Fruit fly (Drosophila melanogaster): Measurements from ENCODE around the gene RfC38.

RfC38 gene

DNA sequence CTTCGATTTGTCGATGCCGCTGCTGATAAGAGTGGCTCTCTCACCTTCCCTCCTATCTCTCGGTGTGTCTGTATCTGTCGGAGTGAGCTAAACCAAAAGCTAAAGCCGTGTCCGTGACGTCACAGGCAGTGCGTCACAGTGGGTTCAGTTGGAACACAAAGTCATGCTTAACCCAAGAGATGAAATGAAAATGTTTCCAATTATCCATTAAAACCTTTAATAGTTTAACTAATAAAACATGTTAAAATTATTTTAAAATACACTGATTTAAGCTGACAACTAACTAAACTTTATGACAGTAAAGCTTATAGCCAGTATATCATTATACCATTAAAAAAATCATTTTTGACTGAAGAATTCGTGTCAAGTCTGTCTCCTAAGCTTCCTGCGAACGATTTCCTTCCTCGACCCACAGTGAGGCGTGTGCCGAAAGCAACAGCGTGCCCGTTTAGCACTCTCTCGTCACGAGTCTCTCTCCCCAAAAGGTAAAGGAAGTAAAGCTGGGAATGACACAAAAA, 17.4 kb downstream of the RfC38 start, which contains the start of gene Idua (continued):
- peak; percentile 82 for TF ChIP-seq CG3281 (GFP tag; optimal IDR thresholded peaks at IDR 0.05)
- TF ChIP-seq CG31365 (tag; optimal IDR thresholded peaks at IDR 0.05) = no peak
- no peak for TF ChIP-seq danr (GFP tag; IDR thresholded peaks at IDR 0.05)
- TF ChIP-seq wek (GFP tag; optimal IDR thresholded peaks at IDR 0.05) = peak; percentile 1
- TF ChIP-seq twi (tag; optimal IDR thresholded peaks at IDR 0.05) = no peak
- TF ChIP-seq CG6854 (GFP tag; optimal IDR thresholded peaks at IDR 0.05) = peak; percentile 82
- TF ChIP-seq fd64A (GFP tag; optimal IDR thresholded peaks at IDR 0.05) = peak; percentile 11
- no peak for TF ChIP-seq Mes4 (GFP tag; optimal IDR thresholded peaks at IDR 0.05)
- TF ChIP-seq CG10462 (GFP tag; optimal IDR thresholded peaks at IDR 0.05) = no peak
- TF ChIP-seq H2.0 (GFP tag; IDR thresholded peaks at IDR 0.05) = peak; percentile 31; the same call in 1 of the 2 replicates
- TF ChIP-seq HHEX (GFP tag; optimal IDR thresholded peaks at IDR 0.05) = peak; percentile 70
- TF ChIP-seq Dp (GFP tag; optimal IDR thresholded peaks at IDR 0.05) = no peak
- TF ChIP-seq CG12104 (GFP tag; optimal IDR thresholded peaks at IDR 0.05) = peak; percentile 53
- TF ChIP-seq repo (GFP tag; optimal IDR thresholded peaks at IDR 0.05) = no peak
- peak; percentile 33; the same call in 1 of the 2 replicates for TF ChIP-seq E2f2 (GFP tag; IDR thresholded peaks at IDR 0.05)
- TF ChIP-seq stc (GFP tag; IDR thresholded peaks at IDR 0.05) = peak; percentile 67
- peak; percentile 49 for TF ChIP-seq lmd (GFP tag; IDR thresholded peaks at IDR 0.05)
- no peak for TF ChIP-seq Tbp (GFP tag; optimal IDR thresholded peaks at IDR 0.05)
- TF ChIP-seq Dfd (GFP tag; optimal IDR thresholded peaks at IDR 0.05) = no peak
- TF ChIP-seq sd (tag; optimal IDR thresholded peaks at IDR 0.05) = no peak
- peak; percentile 57 for TF ChIP-seq B-H2 (GFP tag; optimal IDR thresholded peaks at IDR 0.05)
- TF ChIP-seq da (GFP tag; optimal IDR thresholded peaks at IDR 0.05) = peak; percentile 11
- TF ChIP-seq CG9437 (GFP tag; optimal IDR thresholded peaks at IDR 0.05) = peak; percentile 57
- TF ChIP-seq sna (GFP tag; IDR thresholded peaks at IDR 0.05; ENCODE audit: partially characterized antibody) = no peak
- no peak for TF ChIP-seq CG3726 (GFP tag; IDR thresholded peaks at IDR 0.05)
- no peak for TF ChIP-seq pita (GFP tag; optimal IDR thresholded peaks at IDR 0.05)
- TF ChIP-seq Med (GFP tag) = peak; percentile 82
- peak; percentile 50 for TF ChIP-seq CrebB (tag; optimal IDR thresholded peaks at IDR 0.05)
- peak; percentile 78 for TF ChIP-seq row (GFP tag; IDR thresholded peaks at IDR 0.05)
- peak; percentile 61 for TF ChIP-seq ind (GFP tag; optimal IDR thresholded peaks at IDR 0.05)
- TF ChIP-seq eve (GFP tag; optimal IDR thresholded peaks at IDR 0.05) = no peak
- peak; percentile 61 for TF ChIP-seq peb (GFP tag; IDR thresholded peaks at IDR 0.05)
- TF ChIP-seq gcm2 (GFP tag; optimal IDR thresholded peaks at IDR 0.05) = no peak
- peak; percentile 25; the same call in 1 of the 2 replicates for TF ChIP-seq CG10366 (GFP tag; IDR thresholded peaks at IDR 0.05)
- no peak for TF ChIP-seq HLH4C (GFP tag; IDR thresholded peaks at IDR 0.05; ENCODE audit: partially characterized antibody)
- peak; percentile 13 for TF ChIP-seq Abd-B (GFP tag; optimal IDR thresholded peaks at IDR 0.05)
- TF ChIP-seq CG11695 (GFP tag; IDR thresholded peaks at IDR 0.05) = peak; percentile 70; the same call in 2 of the 3 replicates
- TF ChIP-seq CG8944 (GFP tag; optimal IDR thresholded peaks at IDR 0.05) = peak; percentile 15
- TF ChIP-seq Xbp1 (GFP tag; optimal IDR thresholded peaks at IDR 0.05) = peak; percentile 61
- TF ChIP-seq CG15696 (tag; optimal IDR thresholded peaks at IDR 0.05) = no peak
- no peak for TF ChIP-seq CG1832 (GFP tag; optimal IDR thresholded peaks at IDR 0.05)
- no peak for TF ChIP-seq CG17568 (GFP tag; optimal IDR thresholded peaks at IDR 0.05)
- peak; percentile 86 for TF ChIP-seq Hand (GFP tag; optimal IDR thresholded peaks at IDR 0.05)
- no peak for TF ChIP-seq Lim3 (GFP tag; IDR thresholded peaks at IDR 0.05)
- TF ChIP-seq en (GFP tag; optimal IDR thresholded peaks at IDR 0.05) = no peak
- TF ChIP-seq Gug (GFP tag; IDR thresholded peaks at IDR 0.05) = peak; percentile 69
- peak in 1 of 2 experiments; percentile 21 for TF ChIP-seq Hr51 (GFP tag; optimal IDR thresholded peaks at IDR 0.05)
- TF ChIP-seq CG12071 (GFP tag; optimal IDR thresholded peaks at IDR 0.05) = no peak
- TF ChIP-seq tio (GFP tag; optimal IDR thresholded peaks at IDR 0.05) = peak; percentile 55
- TF ChIP-seq CG11398 (GFP tag; optimal IDR thresholded peaks at IDR 0.05) = no peak
- peak; percentile 75 for TF ChIP-seq Atf6 (GFP tag; IDR thresholded peaks at IDR 0.05)
